Worm (Caenorhabditis elegans) whole organism, dauer: ENCODE measurements around the gene bca-2.

Experiments used
- unc-62 ChIP-seq: sonication (generic microtip); optimal IDR thresholded peaks from 2 replicates; lab custom pipeline; 2017; ENCODE audit warnings: missing biosample characterization, missing genetic modification reagents, missing genetic modification characterization

bca-2 gene

ce11 chrIV:17100148-17100547 is at the start of gene bca-2:
Gene bca-2, minus strand, starts transcription at chrIV:17100248.
- no peak for TF ChIP-seq unc-62

ce11 chrIV:17131035-17131595 is 31.1 kb upstream of the bca-2 start, which contains the start of the genes Y116A8C.37 and Y116A8C.38:
Gene Y116A8C.37, minus strand, starts transcription at chrIV:17131135.
Gene Y116A8C.38, plus strand, starts transcription at chrIV:17131545.
- no peak for TF ChIP-seq unc-62

- no peak for TF ChIP-seq unc-62
Observed at ce11 chrIV:17126512-17126911, 26.5 kb upstream of the bca-2 start.

DNA sequence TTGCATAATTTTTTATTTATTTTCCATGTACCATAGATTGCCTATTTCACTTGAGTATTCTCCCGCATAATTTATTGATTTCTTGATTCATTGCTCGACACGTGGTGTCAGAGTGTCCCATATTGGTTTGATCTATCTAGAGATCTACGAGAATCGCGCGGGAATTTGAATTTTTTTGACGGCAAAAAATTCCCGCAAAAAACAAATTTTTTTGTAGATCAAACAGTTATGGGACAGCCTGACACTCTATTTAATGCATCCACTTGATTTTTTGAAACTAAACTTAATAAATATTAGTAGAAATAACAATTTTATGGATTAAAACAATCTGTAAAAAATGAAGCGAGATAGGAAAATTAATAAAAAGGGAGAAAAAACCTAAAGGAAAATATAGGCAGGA is 25.9 kb upstream of the bca-2 start:
- no peak for TF ChIP-seq unc-62

ce11 chrIV:17121058-17121773 is 21.2 kb upstream of the bca-2 start:
- TF ChIP-seq unc-62, result no peak

ce11 chrIV:17118987-17119732 is 19.1 kb upstream of the bca-2 start, which contains the start of gene itsn-1:
Gene itsn-1, plus strand, starts transcription at chrIV:17119682.
- TF ChIP-seq unc-62, result no peak

DNA sequence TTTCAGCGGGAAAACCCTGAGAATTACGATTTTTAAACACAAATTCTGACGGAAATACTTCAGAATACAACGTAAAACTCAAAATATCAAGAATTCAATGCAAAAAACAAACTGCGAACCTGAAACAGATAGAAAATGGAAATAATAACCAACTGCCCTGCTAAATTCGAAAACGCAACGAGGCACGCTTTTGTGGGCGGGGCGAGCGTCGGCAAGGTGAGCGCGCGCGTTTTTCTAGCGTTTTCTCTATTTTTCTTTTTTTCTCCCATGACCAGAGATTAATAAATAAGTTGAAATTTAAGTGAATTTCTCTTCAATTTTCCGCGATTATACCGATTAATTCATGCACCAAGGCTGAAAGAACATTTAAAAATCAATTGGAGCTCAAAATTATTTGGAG is 18.5 kb upstream of the bca-2 start, which contains the start of gene uaf-2:
Gene uaf-2 (minus strand): TSS at position 183 of the 400 bp plus-strand sequence.
- TF ChIP-seq unc-62, result no peak

ce11 chrIV:17116821-17117220 is 16.8 kb upstream of the bca-2 start:
- no peak for TF ChIP-seq unc-62

DNA sequence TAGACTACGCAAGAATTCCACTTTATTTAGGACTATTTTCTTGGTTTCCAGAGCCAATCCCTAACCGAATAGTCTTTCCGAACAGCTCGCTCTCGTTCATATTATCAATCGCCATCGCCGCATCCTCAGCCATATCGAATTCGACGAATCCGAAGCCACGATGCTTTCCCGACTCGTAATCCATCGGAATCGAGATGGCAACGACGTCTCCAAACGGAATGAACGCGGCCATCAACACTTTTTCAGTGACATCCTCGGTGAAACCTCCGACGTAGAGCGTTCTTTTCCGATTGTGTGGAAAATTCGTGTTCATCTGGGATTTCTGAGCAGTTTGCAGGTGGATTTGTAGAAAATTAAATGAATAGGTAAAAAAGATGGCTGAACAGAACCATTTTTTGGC is 16.3 kb upstream of the bca-2 start, which contains the start of gene cyn-13:
Gene cyn-13 (minus strand): TSS at position 313 of the 400 bp plus-strand sequence.
- no peak for TF ChIP-seq unc-62

DNA sequence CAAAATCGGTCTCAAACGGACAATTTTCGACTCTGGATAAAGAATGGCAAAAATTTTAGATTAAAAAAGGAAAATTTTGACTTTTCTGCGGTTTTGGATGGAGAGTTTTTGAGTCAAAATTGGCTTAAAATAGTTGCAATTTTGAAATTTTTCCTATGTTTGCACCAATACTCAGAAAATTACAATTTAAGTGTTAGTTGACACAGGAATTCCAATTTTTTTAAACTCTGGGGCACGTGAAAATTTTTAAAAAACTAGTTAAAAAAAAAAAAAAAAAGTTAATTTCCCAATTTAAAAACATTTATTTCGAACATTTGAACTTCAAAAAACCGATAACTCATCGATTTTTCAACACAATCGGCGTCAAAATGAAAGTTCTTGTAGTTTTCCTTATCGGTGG is 11.8 kb upstream of the bca-2 start, which contains the start of gene Y116A8C.33:
Gene Y116A8C.33 (plus strand): TSS at position 301 of the 400 bp plus-strand sequence.
- TF ChIP-seq unc-62, result no peak

DNA sequence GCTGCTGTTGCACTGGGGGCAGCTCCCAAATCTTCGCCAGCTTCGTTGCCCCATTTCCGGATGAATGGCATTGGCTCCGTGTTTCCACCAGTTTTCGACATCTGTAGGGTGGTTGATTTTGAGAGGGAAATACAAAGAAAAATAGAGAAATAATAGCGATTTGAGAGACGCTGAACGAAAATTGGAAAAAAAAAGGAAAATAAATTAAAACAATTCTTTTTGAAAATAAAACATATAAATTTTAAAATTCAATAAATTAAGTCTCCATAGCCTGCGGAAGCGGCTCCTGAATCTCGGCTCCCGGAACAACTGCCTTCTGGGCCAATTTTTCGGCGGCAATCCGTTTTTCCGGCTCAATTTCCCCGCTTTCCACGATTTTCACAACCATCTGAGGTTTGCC is 10.8 kb upstream of the bca-2 start, which contains the start of gene sfa-1:
Gene sfa-1 (minus strand): TSS at position 101 of the 400 bp plus-strand sequence.
- no peak for TF ChIP-seq unc-62

DNA sequence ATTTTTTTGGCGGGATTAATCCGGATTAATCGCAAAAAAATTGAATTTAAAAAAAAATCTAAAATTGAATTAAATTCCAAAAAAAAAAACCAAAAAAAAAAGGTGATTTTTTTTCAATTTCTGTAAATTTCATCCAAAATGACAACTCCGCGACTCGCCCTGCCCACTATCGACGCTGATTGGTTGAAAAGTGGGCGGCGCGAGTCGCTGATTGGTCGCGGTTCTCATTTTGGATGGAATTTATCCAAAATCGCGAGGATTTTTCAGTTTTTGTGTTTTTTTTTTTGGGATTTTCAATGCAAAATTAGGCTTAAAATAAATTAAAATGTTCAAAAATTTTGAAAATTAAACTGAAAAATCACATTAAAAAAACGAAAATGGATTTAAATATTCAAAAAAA is 9.4 kb upstream of the bca-2 start:
- TF ChIP-seq unc-62, result no peak

ce11 chrIV:17108805-17109204 is 8.8 kb upstream of the bca-2 start:
- no peak for TF ChIP-seq unc-62

- TF ChIP-seq unc-62, result no peak
Observed at ce11 chrIV:17108200-17108599, 8.2 kb upstream of the bca-2 start.

- TF ChIP-seq unc-62, result no peak
Observed at ce11 chrIV:17105578-17105977, 5.5 kb upstream of the bca-2 start.

DNA sequence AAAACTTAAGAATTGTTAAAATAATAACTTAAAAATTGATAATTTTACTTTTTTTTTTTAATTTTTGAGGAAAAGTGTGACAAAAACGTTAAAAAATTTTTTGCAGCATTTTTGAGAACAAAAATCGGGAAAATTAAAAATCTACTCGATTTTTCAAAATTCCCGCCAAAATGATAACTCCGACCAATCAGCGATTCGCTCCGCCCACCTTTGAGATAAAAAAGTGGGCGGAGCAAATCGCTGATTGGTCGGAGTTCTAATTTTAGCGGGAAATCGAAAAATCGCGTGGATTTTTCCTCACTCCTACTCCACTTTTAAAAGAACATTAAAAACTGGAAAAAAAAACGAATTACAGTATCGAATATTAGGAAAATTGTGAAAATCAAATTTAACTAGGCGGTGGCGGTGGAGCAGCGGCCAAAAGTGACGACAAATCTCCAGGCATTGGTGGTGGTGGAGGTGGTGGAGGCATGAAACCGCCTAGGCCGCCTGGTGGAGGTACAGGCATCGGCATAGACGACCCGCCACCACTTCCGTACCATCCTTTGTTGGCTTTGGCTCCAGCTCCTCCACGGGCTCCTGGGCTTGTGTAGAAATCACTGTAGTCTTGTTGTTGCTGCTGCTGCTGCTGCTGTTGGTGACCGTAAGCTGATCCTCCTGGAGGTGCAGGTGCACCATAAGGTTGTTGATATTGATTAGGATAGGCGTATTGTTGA is 4.3 kb upstream of the bca-2 start:
- no peak for TF ChIP-seq unc-62

DNA sequence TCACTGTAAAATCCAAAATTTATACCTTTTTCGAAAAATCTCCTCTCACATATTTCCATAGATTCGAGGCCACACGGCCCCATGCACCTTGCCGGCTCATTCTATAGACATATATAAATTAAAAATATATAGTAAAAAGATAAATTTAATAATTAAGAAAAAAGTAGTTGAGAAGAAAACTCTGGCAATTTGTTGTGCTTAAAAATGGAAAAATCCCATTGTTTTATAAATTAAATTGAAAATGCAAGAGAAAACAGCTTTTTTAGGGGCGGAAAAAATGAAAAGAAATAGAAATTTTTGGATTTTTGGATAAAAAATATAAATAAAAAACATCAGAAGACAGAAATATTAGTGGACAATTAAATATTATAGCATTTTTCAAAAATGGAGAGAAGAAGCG is 3.6 kb upstream of the bca-2 start, which contains the start of gene Y116A8C.30:
Gene Y116A8C.30 (minus strand): TSS at position 101 of the 400 bp plus-strand sequence.
- TF ChIP-seq unc-62, result no peak
